Fruit fly (Drosophila melanogaster) Kc167 (cell line): ENCODE data around the gene Rrp6.

ENCODE experiments used
- Myc ChIP-seq: fragments of >200 bp; optimal IDR thresholded peaks from 2 replicates; lab custom pipeline; 2017; ENCODE audit warnings: missing external identifiers
- Sin3A ChIP-seq: fragments of >200 bp; optimal IDR thresholded peaks from 2 replicates; lab custom pipeline; 2018; ENCODE audit warnings: missing external identifiers
- h ChIP-seq: fragments of >200 bp; optimal IDR thresholded peaks from 3 replicates; lab custom pipeline; 2018; ENCODE audit warnings: missing external identifiers
- insv ChIP-seq: fragments of >200 bp; optimal IDR thresholded peaks from 3 replicates; lab custom pipeline; 2018; ENCODE audit warnings: missing external identifiers
- psq ChIP-seq: fragments of >200 bp; optimal IDR thresholded peaks from 2 replicates; lab custom pipeline; 2017; ENCODE audit warnings: missing external identifiers
- ttk ChIP-seq: sonication (Bioruptor generic); optimal IDR thresholded peaks from 2 replicates; lab custom pipeline; 2017; ENCODE audit warnings: missing external identifiers

The Rrp6 gene

DNA sequence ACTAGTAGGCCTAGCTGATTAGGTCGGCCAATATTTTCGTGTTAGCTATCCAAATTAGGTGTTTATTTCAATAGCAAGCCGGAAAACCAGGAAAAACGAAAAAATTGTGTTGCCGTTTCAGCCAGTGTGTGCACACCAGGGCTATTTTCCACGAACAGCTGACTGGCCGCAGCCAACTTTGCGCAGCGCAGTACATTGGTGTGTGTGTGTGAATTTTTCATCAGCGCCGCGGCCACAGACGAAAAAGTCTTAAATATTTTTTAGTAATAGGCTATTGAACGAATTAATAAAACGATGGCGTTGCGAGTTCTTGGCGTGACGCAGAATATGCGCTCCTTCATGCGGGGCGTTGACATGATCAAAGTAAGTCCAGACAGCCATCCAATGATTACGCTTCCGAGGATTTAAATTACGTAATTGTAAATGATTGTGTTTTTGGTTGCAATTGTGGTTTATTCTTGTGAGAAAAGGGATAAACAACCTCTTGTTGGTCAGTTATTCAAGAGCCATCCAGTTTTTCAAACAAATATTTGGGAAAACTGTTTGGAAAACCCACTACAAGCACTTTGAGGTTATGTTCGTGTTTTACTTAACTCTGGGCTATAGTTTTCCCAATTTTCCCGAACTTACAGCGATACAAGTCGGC is 4.1 kb upstream of the Rrp6 start, which contains the start of the genes CycC and UQCR-C1:
Gene CycC, minus strand, starts transcription at position 142 of the 646 bp plus-strand sequence.
Gene UQCR-C1, plus strand, starts transcription at position 168 of the 646 bp plus-strand sequence.
- TF ChIP-seq Sin3A (lab: Kevin White, UChicago) = no peak
- TF ChIP-seq insv (lab: Kevin White, UChicago) = no peak
- no peak for TF ChIP-seq Myc (lab: Kevin White, UChicago)
- TF ChIP-seq h (lab: Kevin White, UChicago) = no peak
- TF ChIP-seq psq = no peak
- TF ChIP-seq ttk (lab: Kevin White, UChicago) = no peak

DNA sequence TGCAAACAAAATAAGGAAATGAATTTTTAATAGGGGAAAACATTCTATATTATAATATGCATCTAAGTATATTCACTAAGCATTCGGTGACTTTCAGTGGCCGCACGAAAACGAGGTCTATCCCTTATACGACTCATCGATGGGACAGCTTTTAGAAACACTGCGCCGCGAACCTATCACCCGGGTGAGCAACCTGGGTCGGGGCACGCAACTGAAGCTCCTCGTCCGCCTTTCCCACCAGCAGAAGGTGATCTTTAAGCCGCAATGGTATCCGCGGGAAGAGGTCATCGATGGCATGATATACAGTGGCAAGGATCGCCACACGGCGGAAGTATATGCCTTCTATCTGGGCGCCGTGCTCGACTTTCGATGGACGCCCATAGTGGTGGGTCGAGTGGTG is 5.2 kb downstream of the Rrp6 start:
- no peak for TF ChIP-seq h (lab: Kevin White, UChicago)
- TF ChIP-seq psq = no peak
- no peak for TF ChIP-seq Sin3A (lab: Kevin White, UChicago)
- TF ChIP-seq insv (lab: Kevin White, UChicago) = no peak
- TF ChIP-seq ttk (lab: Kevin White, UChicago) = no peak
- no peak for TF ChIP-seq Myc (lab: Kevin White, UChicago)

DNA sequence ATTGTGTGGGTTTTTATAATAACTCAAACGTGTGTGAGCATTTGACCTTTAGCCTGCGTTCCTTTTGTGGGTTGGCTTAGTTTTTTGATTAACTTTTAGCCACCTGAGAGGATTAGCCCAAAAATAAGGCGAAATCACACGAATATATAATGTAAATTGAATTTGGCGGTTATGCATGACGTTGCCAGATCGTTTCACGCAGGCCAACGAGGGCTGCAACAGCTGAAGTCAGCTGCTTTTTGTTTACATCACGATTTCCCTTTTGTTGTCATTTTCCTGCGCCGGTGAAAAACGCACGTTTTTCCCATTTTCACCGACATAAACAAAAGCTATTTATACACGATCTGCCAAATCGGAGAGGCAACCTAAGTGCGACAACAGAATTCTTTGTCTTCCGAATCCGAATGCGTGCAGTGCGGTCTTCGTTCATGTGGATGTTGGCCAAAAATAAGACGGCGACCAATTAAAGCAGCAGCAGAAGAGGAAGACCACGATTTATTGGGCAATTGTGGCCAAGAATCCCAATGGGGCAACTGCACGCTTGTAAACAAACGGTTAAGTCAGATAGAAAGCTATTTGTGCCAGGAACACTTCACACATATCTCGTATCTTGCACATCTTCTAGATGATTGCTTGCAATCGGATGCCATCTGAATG is 6.7 kb downstream of the Rrp6 start, which contains the start of gene CG3631:
Gene CG3631, plus strand, starts transcription at position 251 of the 657 bp plus-strand sequence.
- no peak for TF ChIP-seq psq
- TF ChIP-seq h (lab: Kevin White, UChicago) = no peak
- TF ChIP-seq ttk (lab: Kevin White, UChicago) = no peak
- no peak for TF ChIP-seq Sin3A (lab: Kevin White, UChicago)
- no peak for TF ChIP-seq insv (lab: Kevin White, UChicago)
- TF ChIP-seq Myc (lab: Kevin White, UChicago) = no peak

DNA sequence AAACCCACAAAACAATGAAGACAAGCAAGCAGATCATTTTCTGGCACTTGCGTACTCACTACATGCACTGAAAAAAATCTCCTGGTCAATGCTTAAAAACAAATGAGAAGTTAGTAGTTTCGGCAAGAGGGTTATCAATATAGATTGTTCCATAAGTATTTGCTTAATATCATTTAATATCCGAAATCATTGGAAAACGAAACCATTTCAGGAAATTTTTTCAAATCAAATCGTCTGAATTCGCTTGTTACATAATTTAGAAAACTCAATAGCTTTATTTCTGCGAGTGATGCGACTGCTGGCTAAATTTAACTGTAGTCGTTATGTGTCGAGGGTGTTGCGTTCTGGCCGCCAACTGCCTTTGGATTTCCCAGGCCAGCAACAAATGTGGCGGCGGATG is 7.9 kb downstream of the Rrp6 start:
- TF ChIP-seq insv (lab: Kevin White, UChicago) (no peak), Sin3A (lab: Kevin White, UChicago) (no peak), h (lab: Kevin White, UChicago) (no peak), ttk (lab: Kevin White, UChicago) (no peak)

DNA sequence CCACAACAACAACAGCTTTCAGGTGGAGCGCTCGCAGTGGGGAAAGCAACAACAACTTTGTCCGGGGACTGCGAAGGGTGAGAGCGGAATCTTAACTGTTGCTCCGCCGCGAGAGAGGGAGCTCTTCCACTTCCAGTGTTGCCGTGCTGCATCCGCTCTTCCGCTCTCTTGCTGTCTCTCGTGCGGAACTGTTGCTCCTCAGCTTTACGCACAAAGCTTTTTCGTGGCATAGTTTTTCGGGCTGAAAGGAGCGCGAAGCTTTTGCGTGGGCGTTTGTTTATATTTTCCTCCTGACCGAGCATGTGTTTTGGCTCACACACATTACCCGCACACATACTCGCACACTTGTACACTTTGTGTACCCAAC is 10.1 kb downstream of the Rrp6 start:
- TF ChIP-seq h (lab: Kevin White, UChicago) (no peak), psq (no peak), Sin3A (lab: Kevin White, UChicago) (no peak), insv (lab: Kevin White, UChicago) (no peak), ttk (lab: Kevin White, UChicago) (no peak), Myc (lab: Kevin White, UChicago) (no peak)

DNA sequence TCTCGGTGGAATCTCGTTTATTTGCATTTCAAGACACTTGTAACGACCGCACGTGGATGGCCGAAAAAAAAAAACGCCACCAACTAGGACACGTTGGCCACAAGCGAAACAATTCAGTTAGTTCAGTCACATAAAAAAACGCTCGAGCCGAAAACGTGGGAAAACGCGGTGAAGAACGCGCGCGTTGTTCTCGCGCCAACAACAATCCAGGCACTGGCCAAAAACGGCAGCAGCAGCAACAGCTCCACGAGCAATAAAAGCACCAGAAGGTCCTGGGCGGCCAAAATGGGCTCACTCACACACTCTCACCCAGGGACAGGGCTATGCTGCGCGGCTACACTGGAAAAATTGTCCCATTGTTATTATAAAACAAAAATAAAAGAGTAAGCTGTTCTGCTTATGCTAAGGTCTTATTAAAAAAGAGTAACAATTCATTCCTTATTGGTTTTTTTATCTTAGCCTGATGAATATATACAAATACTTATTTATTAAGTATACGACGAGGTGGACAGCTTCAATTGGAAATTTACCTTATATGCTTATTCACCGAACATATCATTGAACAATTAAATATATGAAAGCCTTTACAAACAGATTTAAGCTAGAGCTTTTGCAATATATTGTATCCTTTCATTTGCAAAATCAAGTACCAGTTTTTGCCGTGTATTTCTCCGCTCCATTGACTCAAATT is 10.6 kb downstream of the Rrp6 start, which contains the start of gene btsz:
Gene btsz, minus strand, starts transcription at position 215 of the 691 bp plus-strand sequence.
- TF ChIP-seq h (lab: Kevin White, UChicago) (no peak), psq (no peak), insv (lab: Kevin White, UChicago) (no peak), ttk (lab: Kevin White, UChicago) (no peak), Myc (lab: Kevin White, UChicago) (no peak)

DNA sequence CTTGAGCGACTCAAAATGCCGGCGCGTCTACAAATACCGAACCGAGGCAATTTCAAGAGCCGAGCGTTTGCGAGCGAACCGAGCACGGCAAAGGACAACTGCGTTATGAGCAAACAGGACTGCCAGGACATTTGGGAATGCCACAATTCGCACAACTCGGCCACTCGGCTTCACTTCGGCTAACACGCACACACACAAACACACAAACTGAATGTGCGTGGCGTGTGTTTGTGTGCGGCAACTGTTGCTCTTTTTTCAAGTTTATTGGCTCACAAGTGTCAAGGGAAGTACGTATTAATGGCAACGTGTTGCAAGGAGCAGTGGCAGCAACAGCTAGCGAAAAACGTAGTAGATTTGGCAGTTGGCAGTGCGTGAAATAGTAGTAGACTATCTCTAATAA is 12.7 kb downstream of the Rrp6 start:
- TF ChIP-seq psq (no peak), h (lab: Kevin White, UChicago) (no peak), ttk (lab: Kevin White, UChicago) (no peak), insv (lab: Kevin White, UChicago) (no peak), Myc (lab: Kevin White, UChicago) (no peak), Sin3A (lab: Kevin White, UChicago) (no peak)

DNA sequence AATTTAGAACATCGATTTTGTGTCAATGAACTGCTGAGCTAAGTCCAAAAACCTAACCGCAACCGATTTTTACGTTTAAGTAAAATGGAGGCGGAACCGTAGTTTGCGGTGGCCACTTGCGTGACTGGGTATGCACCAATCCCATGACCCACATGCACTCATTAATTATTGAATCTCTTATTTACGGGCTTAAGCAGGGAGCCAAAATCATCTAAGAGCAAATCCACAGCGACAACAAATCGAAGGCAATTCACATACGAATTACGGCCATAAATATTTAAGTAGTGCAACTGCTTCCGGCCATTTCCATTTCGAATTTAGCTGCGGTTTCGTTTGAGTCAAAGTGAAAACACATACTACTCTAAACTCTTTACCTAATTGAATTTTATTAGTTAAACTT is 21.2 kb downstream of the Rrp6 start:
- TF ChIP-seq Myc (lab: Kevin White, UChicago) (no peak), insv (lab: Kevin White, UChicago) (no peak), ttk (lab: Kevin White, UChicago) (no peak), Sin3A (lab: Kevin White, UChicago) (no peak)

DNA sequence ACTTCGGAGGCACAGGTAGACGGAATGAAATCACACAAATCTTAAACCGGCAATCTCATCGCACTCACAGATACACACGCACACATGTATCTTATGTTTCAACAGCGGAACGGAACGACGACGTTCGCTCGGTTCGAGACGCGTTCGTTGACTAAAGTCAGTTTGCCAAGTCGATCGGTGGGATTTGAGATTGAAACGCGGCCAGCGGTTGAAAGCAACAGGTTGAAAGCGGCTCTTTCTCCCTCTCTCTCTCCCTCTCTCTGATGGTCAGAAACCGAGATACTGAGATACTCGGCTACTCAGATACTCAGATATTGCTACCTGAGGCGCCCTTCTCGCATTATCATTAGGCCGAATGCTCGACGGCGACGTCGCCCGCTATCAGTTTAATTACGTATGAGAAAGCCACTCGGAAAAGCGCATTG is 32.3 kb downstream of the Rrp6 start:
- TF ChIP-seq psq = no peak
- TF ChIP-seq Sin3A (lab: Kevin White, UChicago) = no peak
- TF ChIP-seq insv (lab: Kevin White, UChicago) = no peak
- TF ChIP-seq Myc (lab: Kevin White, UChicago) = no peak
- TF ChIP-seq h (lab: Kevin White, UChicago) = no peak
- no peak for TF ChIP-seq ttk (lab: Kevin White, UChicago)

DNA sequence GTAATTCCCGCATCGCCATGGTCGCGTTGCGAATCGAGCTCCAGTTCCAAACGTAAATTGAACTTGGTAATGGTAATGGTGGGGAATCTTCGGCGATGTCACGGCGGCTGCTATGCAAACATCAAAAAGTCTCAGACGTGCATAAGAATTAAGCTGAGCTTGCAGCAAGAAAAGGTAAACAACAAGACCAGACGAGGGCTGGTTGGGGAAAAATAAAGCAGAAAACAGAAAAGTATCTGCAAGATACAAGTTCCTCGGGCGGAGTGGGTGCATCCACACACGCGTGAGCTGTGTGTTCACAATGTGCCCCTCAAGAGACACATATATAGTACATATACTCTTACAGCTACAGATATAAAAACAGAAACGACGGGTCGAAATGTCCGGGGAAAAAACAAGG is 33.4 kb downstream of the Rrp6 start:
- no peak for TF ChIP-seq Sin3A (lab: Kevin White, UChicago)

DNA sequence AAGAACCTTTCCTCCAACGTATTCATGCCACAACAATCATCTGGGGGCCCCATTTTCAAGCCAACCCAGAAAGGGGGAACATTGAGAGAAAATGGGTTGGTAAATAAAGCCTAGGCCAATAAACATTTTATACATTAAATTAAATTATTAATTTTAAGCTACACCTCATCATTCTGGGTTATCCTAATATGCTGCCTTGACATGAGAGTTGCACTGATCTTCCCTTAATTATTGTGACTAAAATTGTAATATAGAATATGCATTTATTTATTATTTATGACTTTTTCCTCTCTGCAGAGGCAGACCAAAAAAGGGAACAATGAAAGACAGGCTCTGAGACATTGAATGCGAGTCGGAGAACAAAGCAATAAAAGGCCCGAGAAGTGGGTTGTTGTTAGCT is 38.2 kb downstream of the Rrp6 start:
- TF ChIP-seq h (lab: Kevin White, UChicago) (no peak), Sin3A (lab: Kevin White, UChicago) (no peak), ttk (lab: Kevin White, UChicago) (no peak), psq (no peak), insv (lab: Kevin White, UChicago) (no peak), Myc (lab: Kevin White, UChicago) (no peak)
